Fruit fly (Drosophila melanogaster): ENCODE results near the gene RpS27.
A peak's percentile ranks its signal among the peaks of the same experiment; 100 is the strongest.

RpS27 gene

dm6 chr3R:25265589-25266201 is 18.4 kb upstream of the RpS27 start, which contains the start of the genes GlnRS and RIOK2 (continued):
- TF ChIP-seq CG14050 (GFP tag; IDR thresholded peaks at IDR 0.05) (no peak), Fer2 (tag; optimal IDR thresholded peaks at IDR 0.05) (no peak), lilli (GFP tag; optimal IDR thresholded peaks at IDR 0.05) (peak; percentile 37), CG11723 (GFP tag; optimal IDR thresholded peaks at IDR 0.05) (no peak), Ssrp (tag; optimal IDR thresholded peaks at IDR 0.05) (no peak), Opbp (GFP tag; IDR thresholded peaks at IDR 0.05; ENCODE audit: partially characterized antibody) (peak; percentile 97), Sox100B (GFP tag; optimal IDR thresholded peaks at IDR 0.05) (no peak), CG4617 (GFP tag; optimal IDR thresholded peaks at IDR 0.05; ENCODE audit: borderline replicate concordance) (peak; percentile 94), CG12104 (GFP tag; optimal IDR thresholded peaks at IDR 0.05) (no peak), Usf (GFP tag; optimal IDR thresholded peaks at IDR 0.05) (no peak), Poxn (GFP tag; IDR thresholded peaks at IDR 0.05) (no peak), Mad (GFP tag; optimal IDR thresholded peaks at IDR 0.05) (no peak), Awh (GFP tag; IDR thresholded peaks at IDR 0.05) (no peak), CG11247 (GFP tag; IDR thresholded peaks at IDR 0.05) (no peak), CG12236 (GFP tag; optimal IDR thresholded peaks at IDR 0.05) (no peak), CG7963 (GFP tag; IDR thresholded peaks at IDR 0.05; ENCODE audit: partially characterized antibody) (peak; percentile 93), C15 (GFP tag; IDR thresholded peaks at IDR 0.05) (no peak), sc (optimal IDR thresholded peaks at IDR 0.05) (no peak), sc (GFP tag; optimal IDR thresholded peaks at IDR 0.05) (no peak), cg (GFP tag; optimal IDR thresholded peaks at IDR 0.05) (no peak), sob (GFP tag; IDR thresholded peaks at IDR 0.05) (0 out of 2 replicates have a peak, but pooled peaks have one; percentile 49), nom (GFP tag; optimal IDR thresholded peaks at IDR 0.05) (no peak), CG11560 (tag; IDR thresholded peaks at IDR 0.05) (no peak), otp (GFP tag; IDR thresholded peaks at IDR 0.05) (no peak), CG12659 (GFP tag; optimal IDR thresholded peaks at IDR 0.05) (peak; percentile 64), ERR (GFP tag; optimal IDR thresholded peaks at IDR 0.05) (peak; percentile 35), salm (tag; optimal IDR thresholded peaks at IDR 0.05) (no peak), CG15011 (GFP tag; optimal IDR thresholded peaks at IDR 0.05) (no peak), al (GFP tag; IDR thresholded peaks at IDR 0.05) (no peak), peb (GFP tag; IDR thresholded peaks at IDR 0.05) (no peak), ro (GFP tag; IDR thresholded peaks at IDR 0.05) (no peak), HHEX (GFP tag; optimal IDR thresholded peaks at IDR 0.05) (no peak), CkIIα-i1 (GFP tag; IDR thresholded peaks at IDR 0.05) (no peak), CG8944 (GFP tag; optimal IDR thresholded peaks at IDR 0.05) (no peak), CG1602 (GFP tag; optimal IDR thresholded peaks at IDR 0.05) (no peak), CG30020 (tag; optimal IDR thresholded peaks at IDR 0.05) (peak; percentile 94), CG7987 (GFP tag; optimal IDR thresholded peaks at IDR 0.05) (peak; percentile 49), Trl (optimal IDR thresholded peaks at IDR 0.05) (no peak), Trl (GFP tag; optimal IDR thresholded peaks at IDR 0.05) (no peak), jigr1 (GFP tag; IDR thresholded peaks at IDR 0.05) (no peak), Gug (GFP tag; IDR thresholded peaks at IDR 0.05) (no peak), aop (GFP tag; IDR thresholded peaks at IDR 0.05) (no peak), CG3281 (GFP tag; optimal IDR thresholded peaks at IDR 0.05) (no peak), CG8290 (GFP tag; optimal IDR thresholded peaks at IDR 0.05) (no peak), CG8290 (tag; optimal IDR thresholded peaks at IDR 0.05) (no peak), D19A (tag; optimal IDR thresholded peaks at IDR 0.05) (no peak), CG13775 (GFP tag; optimal IDR thresholded peaks at IDR 0.05) (no peak), gt (GFP tag; IDR thresholded peaks at IDR 0.05) (no peak), trem (tag; optimal IDR thresholded peaks at IDR 0.05) (peak; percentile 81), CG12299 (tag; optimal IDR thresholded peaks at IDR 0.05) (peak; percentile 14), CG10431 (GFP tag; optimal IDR thresholded peaks at IDR 0.05) (no peak), CG30431 (GFP tag; optimal IDR thresholded peaks at IDR 0.05) (no peak), sens (GFP tag) (peak; percentile 71)

Data from whole organism, embryonic.